Worm (Caenorhabditis elegans): ENCODE measurements around the gene H04M03.3.
A peak's percentile ranks its signal among the peaks of the same experiment; 100 is the strongest.

H04M03.3 gene

DNA sequence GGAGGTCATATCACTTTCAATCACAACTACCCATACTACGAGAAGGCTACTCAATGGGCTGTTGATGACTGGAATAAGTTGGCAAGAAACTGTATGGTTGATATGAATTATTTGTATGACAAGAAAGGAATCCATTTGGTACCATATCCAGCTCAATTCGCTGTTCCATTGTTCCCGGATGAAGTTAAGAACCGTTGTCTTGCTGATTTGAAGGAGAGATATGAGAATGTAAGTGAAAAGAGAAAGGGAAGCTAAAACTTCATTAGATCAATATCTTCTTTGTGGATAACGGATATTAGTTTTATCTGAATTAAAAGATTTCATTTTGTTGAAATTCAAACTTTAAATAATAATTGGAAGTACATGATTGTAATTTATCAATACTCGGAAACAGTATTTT lies 4.8 kb upstream of the H04M03.3 start:
- TF ChIP-seq pat-9 (tag; optimal IDR thresholded peaks at IDR 0.05) (no peak), ceh-9 (tag; optimal IDR thresholded peaks at IDR 0.05) (no peak), tbx-2 (tag; optimal IDR thresholded peaks at IDR 0.05) (no peak), npax-4 (tag; optimal IDR thresholded peaks at IDR 0.05) (no peak), ceh-19 (GFP tag; optimal IDR thresholded peaks at IDR 0.05) (no peak), unc-86 (tag; optimal IDR thresholded peaks at IDR 0.05) (no peak), nhr-232 (tag; optimal IDR thresholded peaks at IDR 0.05) (no peak), pag-3 (tag; optimal IDR thresholded peaks at IDR 0.05; ENCODE audit: borderline replicate concordance) (no peak), nhr-11 (tag; optimal IDR thresholded peaks at IDR 0.05) (no peak), hlh-15 (tag; optimal IDR thresholded peaks at IDR 0.05) (no peak), pax-1 (tag; optimal IDR thresholded peaks at IDR 0.05) (no peak), ceh-22 (tag; optimal IDR thresholded peaks at IDR 0.05) (no peak), ceh-14 (tag; optimal IDR thresholded peaks at IDR 0.05) (no peak), hlh-8 (tag; optimal IDR thresholded peaks at IDR 0.05) (no peak), unc-3 (GFP tag; conservative IDR thresholded peaks at IDR 0.05) (no peak), unc-3 (tag; optimal IDR thresholded peaks at IDR 0.05) (no peak), F13H6.1 (tag; optimal IDR thresholded peaks at IDR 0.05) (no peak), ceh-34 (tag; optimal IDR thresholded peaks at IDR 0.05) (no peak), K09A11.1 (tag; optimal IDR thresholded peaks at IDR 0.05; ENCODE audit: insufficient read depth) (no peak), T23F11.4 (GFP tag; optimal IDR thresholded peaks at IDR 0.05) (no peak), zip-5 (tag; optimal IDR thresholded peaks at IDR 0.05) (no peak)

DNA sequence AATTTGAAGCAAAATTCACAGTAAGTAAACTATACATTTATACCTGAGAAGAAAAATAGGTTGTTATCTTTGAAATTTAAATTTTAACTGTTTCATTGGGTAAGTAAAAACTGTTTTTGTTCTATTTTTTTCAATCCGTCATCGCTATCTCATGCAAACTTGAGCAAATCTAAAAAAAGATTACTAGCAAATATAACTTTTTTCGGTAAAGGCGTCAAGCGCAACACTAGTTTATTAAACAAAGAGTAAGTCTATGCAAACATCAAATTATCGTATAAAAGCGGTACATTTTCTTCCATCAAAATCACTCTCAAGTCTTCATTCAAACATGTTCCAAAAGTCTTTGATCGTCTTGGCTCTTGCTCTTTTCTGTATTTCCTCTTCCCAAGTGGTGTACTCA lies 3.8 kb downstream of the H04M03.3 start, which contains the start of gene nspb-6:
TSS of gene nspb-6 (plus strand) at position 301 of the 400 bp plus-strand sequence.
- no peak for TF ChIP-seq fax-1 (tag; optimal IDR thresholded peaks at IDR 0.05)
- TF ChIP-seq tbx-7 (tag; optimal IDR thresholded peaks at IDR 0.05): no peak
- no peak for TF ChIP-seq rnt-1 (tag; optimal IDR thresholded peaks at IDR 0.05)
- no peak for TF ChIP-seq zip-5 (tag; optimal IDR thresholded peaks at IDR 0.05)
- no peak for TF ChIP-seq eyg-1 (tag; optimal IDR thresholded peaks at IDR 0.05)
- no peak for TF ChIP-seq ref-2 (tag; optimal IDR thresholded peaks at IDR 0.05)
- TF ChIP-seq dmd-4 (tag; optimal IDR thresholded peaks at IDR 0.05; ENCODE audit: borderline replicate concordance): no peak
- no peak for TF ChIP-seq unc-42 (tag; optimal IDR thresholded peaks at IDR 0.05)
- no peak for TF ChIP-seq elt-4 (tag; optimal IDR thresholded peaks at IDR 0.05)

ce11 chrIV:5896341-5896740 lies 5.0 kb downstream of the H04M03.3 start, which contains the start of gene pck-3:
Gene pck-3, plus strand, starts transcription at chrIV:5896641.
- TF ChIP-seq fkh-6 (tag; optimal IDR thresholded peaks at IDR 0.05) (no peak), gmeb-2 (tag; optimal IDR thresholded peaks at IDR 0.05) (no peak), nhr-11 (tag; optimal IDR thresholded peaks at IDR 0.05) (no peak), npax-4 (tag; optimal IDR thresholded peaks at IDR 0.05) (no peak), fkh-10 (GFP tag; optimal IDR thresholded peaks at IDR 0.05) (no peak), ahr-1 (tag; optimal IDR thresholded peaks at IDR 0.05) (no peak), lim-6 (tag; optimal IDR thresholded peaks at IDR 0.05) (no peak), fax-1 (tag; optimal IDR thresholded peaks at IDR 0.05) (no peak), ceh-9 (tag; optimal IDR thresholded peaks at IDR 0.05) (no peak), hlh-6 (tag; optimal IDR thresholded peaks at IDR 0.05) (no peak), sox-2 (GFP tag; IDR thresholded peaks at IDR 0.05) (no peak), ceh-24 (tag; optimal IDR thresholded peaks at IDR 0.05) (no peak), zip-5 (tag; optimal IDR thresholded peaks at IDR 0.05) (no peak)

DNA sequence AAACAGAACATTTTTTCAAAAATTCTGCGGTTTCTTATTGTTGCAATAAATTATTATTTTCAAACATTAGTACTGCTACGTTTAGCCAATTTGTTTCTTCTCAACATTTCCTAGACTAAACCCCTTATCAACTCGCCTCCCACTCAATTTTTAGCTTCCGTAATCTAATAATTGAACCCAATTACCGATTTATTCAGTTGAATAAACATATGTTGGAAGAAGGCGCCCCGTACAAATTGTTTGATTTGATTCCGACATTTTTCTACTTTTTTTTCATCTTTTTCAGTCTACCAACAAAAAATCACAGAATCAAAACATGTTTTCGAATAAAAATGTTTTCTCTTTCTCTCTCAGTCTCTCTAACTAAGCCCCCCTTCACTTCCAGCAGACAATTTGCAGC lies 11.4 kb downstream of the H04M03.3 start:
- TF ChIP-seq rnt-1 (tag; optimal IDR thresholded peaks at IDR 0.05): no peak
- TF ChIP-seq elt-4 (tag; optimal IDR thresholded peaks at IDR 0.05): no peak
- no peak for TF ChIP-seq hlh-8 (tag; optimal IDR thresholded peaks at IDR 0.05)
- peak; percentile 85 for TF ChIP-seq unc-42 (tag; optimal IDR thresholded peaks at IDR 0.05)
- no peak for TF ChIP-seq syd-9 (tag; optimal IDR thresholded peaks at IDR 0.05)
- TF ChIP-seq ceh-22 (tag; optimal IDR thresholded peaks at IDR 0.05): no peak
- no peak for TF ChIP-seq npax-4 (tag; optimal IDR thresholded peaks at IDR 0.05)
- TF ChIP-seq eyg-1 (tag; optimal IDR thresholded peaks at IDR 0.05): no peak

Data from whole organism, late embryonic.